Fruit fly (Drosophila melanogaster): ENCODE measurements around the gene CG14073.

DNA sequence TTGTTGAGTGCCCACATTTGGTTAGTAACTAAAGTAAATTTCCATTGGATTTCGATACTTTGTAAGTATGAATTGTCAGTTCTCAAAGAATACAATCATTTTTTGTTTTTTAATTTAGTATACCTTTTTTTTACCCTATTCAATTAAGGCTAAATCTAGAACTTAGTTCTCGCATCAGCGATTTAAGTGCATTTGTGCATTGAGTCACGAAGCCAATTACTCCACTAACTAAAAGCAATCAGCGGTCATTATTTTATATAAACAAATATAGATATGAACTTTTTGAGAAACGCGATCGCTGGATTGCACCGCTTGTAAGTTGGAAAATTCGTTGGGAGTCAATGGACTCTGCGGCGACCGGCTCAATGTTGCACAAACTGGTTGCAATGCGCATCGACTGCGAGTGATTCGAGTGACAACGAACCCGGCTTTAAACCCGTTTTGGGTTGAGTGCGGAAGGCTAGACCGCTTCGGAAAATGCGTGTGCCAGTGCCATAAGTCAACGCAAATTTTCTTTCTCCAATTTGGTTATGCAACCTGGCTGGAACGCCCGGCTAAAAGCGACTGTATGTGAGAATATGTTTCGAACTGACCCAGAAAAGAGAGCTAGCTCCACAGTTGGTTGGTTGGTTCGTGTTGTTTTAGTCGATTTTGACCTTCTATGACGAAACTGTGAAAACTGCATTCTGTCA lies 3.5 kb upstream of the CG14073 start:
- TF ChIP-seq h (GFP tag; optimal IDR thresholded peaks at IDR 0.05) (no peak), usp (GFP tag; optimal IDR thresholded peaks at IDR 0.05) (no peak), dsf (GFP tag; optimal IDR thresholded peaks at IDR 0.05; ENCODE audit: borderline replicate concordance) (no peak), fru (GFP tag; optimal IDR thresholded peaks at IDR 0.05) (no peak)
